Worm (Caenorhabditis elegans) whole organism, late embryonic: ENCODE results near the gene mop-25.2.

ENCODE experiments used
- nfya-1 ChIP-seq: sonication (generic microtip); optimal IDR thresholded peaks from 2 replicates; lab custom pipeline; 2017; ENCODE audit warnings: missing genetic modification characterization, mild to moderate bottlenecking, missing compliant biosample characterization, antibody characterized with exemption, moderate library complexity
- pag-3 ChIP-seq: sonication (generic microtip); optimal IDR thresholded peaks from 2 replicates; lab custom pipeline; 2016; ENCODE audit warnings: missing compliant biosample characterization, missing genetic modification characterization, borderline replicate concordance
- rnt-1 ChIP-seq: sonication (generic microtip); optimal IDR thresholded peaks from 2 replicates; lab custom pipeline; 2016; ENCODE audit warnings: missing genetic modification characterization, missing compliant biosample characterization

- TF ChIP-seq rnt-1 (tag; lab: Kevin White, UChicago) (no peak), nfya-1 (tag; lab: Kevin White, UChicago) (no peak), pag-3 (tag; lab: Kevin White, UChicago) (no peak)
These were observed 19.3 kb downstream of the mop-25.2 start for ce11 chrII:9684175-9684574.
